Fruit fly (Drosophila melanogaster): ENCODE data around the gene CG46462.

DNA sequence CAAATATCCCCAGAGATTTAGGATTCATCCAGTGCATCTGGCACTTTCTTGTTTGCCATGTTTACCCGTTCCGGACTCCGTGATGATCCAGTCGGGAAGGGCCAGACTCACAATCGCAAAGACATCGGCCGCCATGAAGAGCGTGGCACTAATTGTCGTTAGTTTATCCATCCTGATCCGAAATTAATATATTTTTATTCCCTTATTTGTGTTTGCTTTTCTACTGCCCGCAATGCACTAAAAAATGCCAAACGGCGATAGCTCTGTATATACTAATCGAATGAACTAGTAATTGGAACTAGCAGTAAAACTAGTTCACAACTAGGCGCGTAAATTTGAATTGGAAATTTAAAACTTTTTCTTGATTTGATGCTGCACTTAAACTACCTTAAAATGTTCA is 48.1 kb downstream of the CG46462 start, which contains the start of gene CG14182:
- no peak for TF ChIP-seq br (GFP tag; optimal IDR thresholded peaks at IDR 0.05)
- TF ChIP-seq tai (GFP tag; optimal IDR thresholded peaks at IDR 0.05) = no peak
- no peak for TF ChIP-seq lola (GFP tag; optimal IDR thresholded peaks at IDR 0.05)
- no peak for TF ChIP-seq jim (GFP tag; optimal IDR thresholded peaks at IDR 0.05)
- no peak for TF ChIP-seq pan (optimal IDR thresholded peaks at IDR 0.05)
- TF ChIP-seq Hnf4 (GFP tag; optimal IDR thresholded peaks at IDR 0.05) = no peak
- no peak for TF ChIP-seq Myc (optimal IDR thresholded peaks at IDR 0.05)
- no peak for TF ChIP-seq HLH106 (tag; optimal IDR thresholded peaks at IDR 0.05)
- no peak for TF ChIP-seq Dif (GFP tag; optimal IDR thresholded peaks at IDR 0.05; ENCODE audit: partially characterized antibody)
